Worm (Caenorhabditis elegans) whole organism, early embryonic: ENCODE measurements around the gene pan-1.
A peak's percentile ranks its signal among the peaks of the same experiment; 100 is the strongest.

Source experiments
- B0310.2 ChIP-seq: sonication (generic microtip); optimal IDR thresholded peaks from 2 replicates; lab custom pipeline; 2016; ENCODE audit warnings: mild to moderate bottlenecking, missing genetic modification characterization, missing compliant biosample characterization
- F13C5.2 ChIP-seq: sonication (generic microtip); optimal IDR thresholded peaks from 2 replicates; lab custom pipeline; 2017; ENCODE audit warnings: mild to moderate bottlenecking, missing genetic modification characterization, inconsistent platforms, missing compliant biosample characterization
- aly-1 ChIP-seq: sonication (generic microtip); optimal IDR thresholded peaks from 2 replicates; lab custom pipeline; 2016; ENCODE audit warnings: missing genetic modification characterization, missing compliant biosample characterization
- ama-1 ChIP-seq: fragments of 150-350 bp; optimal IDR thresholded peaks from 2 replicates; lab custom pipeline; 2014
- ceh-13 ChIP-seq: fragments of 200-800 bp; sonication (Bioruptor generic); optimal IDR thresholded peaks from 2 replicates; lab custom pipeline; 2018; ENCODE audit warnings: mild to moderate bottlenecking, missing genetic modification characterization, missing compliant biosample characterization
- ceh-36 ChIP-seq: sonication (generic microtip); optimal IDR thresholded peaks from 2 replicates; lab custom pipeline; 2016; ENCODE audit warnings: missing genetic modification characterization, inconsistent platforms, missing compliant biosample characterization
- ets-7 ChIP-seq: sonication (generic microtip); optimal IDR thresholded peaks from 2 replicates; lab custom pipeline; 2016; ENCODE audit warnings: missing genotype, missing genetic modification characterization, missing compliant biosample characterization
- flt-1 ChIP-seq: fragments of 200-800 bp; sonication (Bioruptor generic); IDR thresholded peaks from 2 replicates; pipeline ENCODE4 v1.3.6; 2022; ENCODE audit warnings: missing genetic modification characterization, missing compliant biosample characterization
- hmbx-1 ChIP-seq: sonication (generic microtip); optimal IDR thresholded peaks from 2 replicates; lab custom pipeline; 2016; ENCODE audit warnings: mild to moderate bottlenecking, missing genetic modification characterization, missing compliant biosample characterization
- hmg-4 ChIP-seq: fragments of 200-800 bp; sonication (Bioruptor generic); optimal IDR thresholded peaks from 2 replicates; lab custom pipeline; 2018; ENCODE audit warnings: mild to moderate bottlenecking, missing genetic modification characterization, missing compliant biosample characterization
- hnd-1 ChIP-seq: sonication (generic microtip); optimal IDR thresholded peaks from 2 replicates; lab custom pipeline; 2016; ENCODE audit warnings: missing genetic modification characterization, missing compliant biosample characterization
- pes-1 ChIP-seq: fragments of 200-800 bp; sonication (Bioruptor generic); IDR thresholded peaks from 2 replicates; pipeline ENCODE4 v1.3.6; 2022; ENCODE audit warnings: missing genetic modification reagents, missing genetic modification characterization, missing compliant biosample characterization
- scrt-1 ChIP-seq: fragments of 200-800 bp; sonication (Bioruptor generic); IDR thresholded peaks from 2 replicates; pipeline ENCODE4 v1.3.6; 2022; ENCODE audit warnings: missing genetic modification characterization, missing compliant biosample characterization
- sea-1 ChIP-seq: fragments of 200-800 bp; sonication (Bioruptor generic); conservative IDR thresholded peaks from 2 replicates; pipeline ENCODE4 v1.3.6; 2022; ENCODE audit warnings: missing genetic modification characterization, missing compliant biosample characterization
- tbx-11 ChIP-seq: fragments of 200-800 bp; sonication (Bioruptor generic); IDR thresholded peaks from 2 replicates; pipeline ENCODE4 v1.3.6; 2022; ENCODE audit warnings: missing genetic modification characterization, missing compliant biosample characterization
- tbx-37 ChIP-seq: fragments of 200-800 bp; sonication (Bioruptor generic); conservative IDR thresholded peaks from 2 replicates; pipeline ENCODE4 v1.3.6; 2022; ENCODE audit warnings: missing genetic modification reagents, missing genetic modification characterization, missing compliant biosample characterization
- tra-4 ChIP-seq: sonication (generic microtip); optimal IDR thresholded peaks from 2 replicates; lab custom pipeline; 2017; ENCODE audit warnings: missing genetic modification characterization, missing compliant biosample characterization

The pan-1 gene

ce11 chrIII:4530968-4531367 is 31.6 kb upstream of the pan-1 start:
- TF ChIP-seq aly-1 (tag; lab: Kevin White, UChicago): no peak
- TF ChIP-seq pes-1: no peak
- TF ChIP-seq tbx-37: no peak
- TF ChIP-seq tra-4 (tag; lab: Kevin White, UChicago): no peak
- TF ChIP-seq B0310.2 (tag; lab: Kevin White, UChicago): no peak
- TF ChIP-seq sea-1 (GFP tag; lab: Robert Waterston, UW): no peak
- TF ChIP-seq flt-1 (GFP tag; lab: Robert Waterston, UW): no peak
- TF ChIP-seq ets-7 (tag; lab: Kevin White, UChicago): no peak
- TF ChIP-seq hmbx-1 (tag; lab: Kevin White, UChicago): no peak
- no peak for TF ChIP-seq ceh-13 (GFP tag; lab: Kevin White, UChicago)
- TF ChIP-seq tbx-11 (GFP tag; lab: Robert Waterston, UW): no peak
- TF ChIP-seq ceh-36 (tag; lab: Kevin White, UChicago): no peak
- no peak for TF ChIP-seq hnd-1 (tag; lab: Kevin White, UChicago)

ce11 chrIII:4540604-4541003 is 21.9 kb upstream of the pan-1 start, which contains the start of gene ugt-62:
Gene ugt-62, minus strand, starts transcription at chrIII:4540623.
- TF ChIP-seq hmg-4 (GFP tag; lab: Kevin White, UChicago) (no peak), ets-7 (tag; lab: Kevin White, UChicago) (no peak), B0310.2 (tag; lab: Kevin White, UChicago) (no peak), tbx-11 (GFP tag; lab: Robert Waterston, UW) (no peak), ama-1 (no peak), pes-1 (no peak), scrt-1 (GFP tag; lab: Robert Waterston, UW) (no peak), flt-1 (GFP tag; lab: Robert Waterston, UW) (no peak), ceh-13 (GFP tag; lab: Kevin White, UChicago) (no peak), tra-4 (tag; lab: Kevin White, UChicago) (no peak), aly-1 (tag; lab: Kevin White, UChicago) (no peak)

- TF ChIP-seq sea-1 (GFP tag; lab: Robert Waterston, UW) (no peak), F13C5.2 (tag; lab: Kevin White, UChicago) (peak; percentile 38), ceh-36 (tag; lab: Kevin White, UChicago) (no peak), tbx-11 (GFP tag; lab: Robert Waterston, UW) (no peak), hnd-1 (tag; lab: Kevin White, UChicago) (peak; percentile 18), flt-1 (GFP tag; lab: Robert Waterston, UW) (peak; percentile 30; the same call in 1 of the 2 replicates)
Observed at ce11 chrIII:4542362-4542931, 20.1 kb upstream of the pan-1 start, which contains the start of the genes mrps-34 and cisd-3.1. Gene mrps-34, minus strand, starts transcription at chrIII:4542452. Gene cisd-3.1, plus strand, starts transcription at chrIII:4542881.

ce11 chrIII:4544959-4545358 is 17.6 kb upstream of the pan-1 start, which contains the start of gene M88.3:
Gene M88.3, minus strand, starts transcription at chrIII:4545059.
- no peak for TF ChIP-seq hnd-1 (tag; lab: Kevin White, UChicago)
- TF ChIP-seq flt-1 (GFP tag; lab: Robert Waterston, UW): no peak
- no peak for TF ChIP-seq tra-4 (tag; lab: Kevin White, UChicago)
- no peak for TF ChIP-seq tbx-11 (GFP tag; lab: Robert Waterston, UW)
- no peak for TF ChIP-seq ceh-36 (tag; lab: Kevin White, UChicago)
- TF ChIP-seq sea-1 (GFP tag; lab: Robert Waterston, UW): no peak
- no peak for TF ChIP-seq ceh-13 (GFP tag; lab: Kevin White, UChicago)
- no peak for TF ChIP-seq pes-1
- no peak for TF ChIP-seq B0310.2 (tag; lab: Kevin White, UChicago)
- no peak for TF ChIP-seq scrt-1 (GFP tag; lab: Robert Waterston, UW)
- TF ChIP-seq hmg-4 (GFP tag; lab: Kevin White, UChicago): no peak
- TF ChIP-seq F13C5.2 (tag; lab: Kevin White, UChicago): no peak
- TF ChIP-seq hmbx-1 (tag; lab: Kevin White, UChicago): no peak
- TF ChIP-seq aly-1 (tag; lab: Kevin White, UChicago): no peak
- TF ChIP-seq tbx-37: no peak
- TF ChIP-seq ama-1: no peak
- no peak for TF ChIP-seq ets-7 (tag; lab: Kevin White, UChicago)

- TF ChIP-seq B0310.2 (tag; lab: Kevin White, UChicago) (no peak), scrt-1 (GFP tag; lab: Robert Waterston, UW) (no peak), ets-7 (tag; lab: Kevin White, UChicago) (no peak), aly-1 (tag; lab: Kevin White, UChicago) (no peak), ceh-36 (tag; lab: Kevin White, UChicago) (no peak), hmg-4 (GFP tag; lab: Kevin White, UChicago) (no peak), tbx-11 (GFP tag; lab: Robert Waterston, UW) (no peak), pes-1 (no peak), ama-1 (no peak), sea-1 (GFP tag; lab: Robert Waterston, UW) (no peak), hmbx-1 (tag; lab: Kevin White, UChicago) (no peak), flt-1 (GFP tag; lab: Robert Waterston, UW) (no peak), tbx-37 (no peak), ceh-13 (GFP tag; lab: Kevin White, UChicago) (no peak), F13C5.2 (tag; lab: Kevin White, UChicago) (no peak), hnd-1 (tag; lab: Kevin White, UChicago) (no peak), tra-4 (tag; lab: Kevin White, UChicago) (no peak)
Observed at ce11 chrIII:4548739-4549138, 13.8 kb upstream of the pan-1 start, which contains the start of gene M88.4. Gene M88.4, plus strand, starts transcription at chrIII:4549039.

ce11 chrIII:4551963-4552362 is 10.6 kb upstream of the pan-1 start:
- no peak for TF ChIP-seq pes-1

ce11 chrIII:4552872-4553271 is 9.7 kb upstream of the pan-1 start:
- no peak for TF ChIP-seq sea-1 (GFP tag; lab: Robert Waterston, UW)
- no peak for TF ChIP-seq pes-1
- no peak for TF ChIP-seq flt-1 (GFP tag; lab: Robert Waterston, UW)
- no peak for TF ChIP-seq F13C5.2 (tag; lab: Kevin White, UChicago)
- no peak for TF ChIP-seq aly-1 (tag; lab: Kevin White, UChicago)
- TF ChIP-seq tbx-11 (GFP tag; lab: Robert Waterston, UW): no peak
- TF ChIP-seq hmbx-1 (tag; lab: Kevin White, UChicago): no peak
